Worm (Caenorhabditis elegans) whole organism, L1 larva: ENCODE results near the gene K09F6.13.

Source experiments
- aha-1 ChIP-seq: fragments of 150-350 bp; optimal IDR thresholded peaks from 2 replicates; lab custom pipeline; 2014; ENCODE audit warnings: missing biosample characterization, missing genetic modification characterization
- ceh-8 ChIP-seq: fragments of 200-800 bp; sonication (Bioruptor generic); optimal IDR thresholded peaks from 2 replicates; lab custom pipeline; 2018; ENCODE audit warnings: mild to moderate bottlenecking, missing genetic modification characterization, moderate library complexity, missing compliant biosample characterization
- ceh-82 ChIP-seq, 3 experiments: fragments of 150-350 bp in 1 of 3; sonication (generic microtip) in 2 of 3; optimal IDR thresholded peaks; 2 replicates each; lab custom pipeline; 2014 to 2017; ENCODE audit warnings: missing biosample characterization in 3 of 3, missing genetic modification characterization in 3 of 3
- lsy-2 ChIP-seq, 2 experiments: fragments of 150-350 bp; optimal IDR thresholded peaks; 2 replicates each; lab custom pipeline; 2014; ENCODE audit warnings: missing biosample characterization in 2 of 2, missing genetic modification characterization in 2 of 2
- mep-1 ChIP-seq: fragments of 150-350 bp; optimal IDR thresholded peaks from 2 replicates; lab custom pipeline; 2014; ENCODE audit warnings: missing biosample characterization, missing genetic modification characterization
- nhr-47 ChIP-seq: sonication (generic microtip); optimal IDR thresholded peaks from 2 replicates; lab custom pipeline; 2016; ENCODE audit warnings: mild to moderate bottlenecking, missing genetic modification characterization, moderate library complexity, missing compliant biosample characterization

DNA sequence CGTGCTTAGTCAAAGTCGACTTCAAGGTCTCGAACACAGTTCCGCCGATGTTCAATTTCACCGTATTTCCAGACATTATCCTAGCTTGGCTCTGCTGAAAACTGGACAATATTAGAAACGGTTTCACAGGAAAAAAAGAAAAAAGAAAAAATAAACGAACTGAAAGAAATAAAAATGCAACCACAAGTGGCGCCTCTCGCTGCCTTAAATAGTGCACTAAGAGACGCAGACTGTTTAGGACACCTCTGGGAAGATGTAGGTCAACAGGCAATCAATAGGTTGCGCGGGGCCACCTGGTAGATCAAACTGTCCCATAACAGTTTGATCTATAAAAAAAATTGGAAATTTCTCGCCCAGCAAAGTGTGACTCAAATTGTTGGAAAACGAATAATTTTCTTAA lies 9.8 kb downstream of the K09F6.13 start, which contains the start of gene B0281.4:
- TF ChIP-seq aha-1 (tag; lab: Kevin White, UChicago) (no peak), nhr-47 (tag; lab: Kevin White, UChicago) (no peak), ceh-8 (GFP tag; lab: Kevin White, UChicago) (no peak), lsy-2 (tag; optimal IDR thresholded peaks at IDR 0.05; lab: Kevin White, UChicago) (no peak), mep-1 (tag; lab: Kevin White, UChicago) (no peak), ceh-82 (tag; optimal IDR thresholded peaks at IDR 0.05; lab: Kevin White, UChicago) (no peak)
